Worm (Caenorhabditis elegans) whole organism, dauer: ENCODE measurements around the gene skr-18.

ENCODE experiments used
- unc-62 ChIP-seq: sonication (generic microtip); optimal IDR thresholded peaks from 2 replicates; lab custom pipeline; 2017; ENCODE audit warnings: missing biosample characterization, missing genetic modification reagents, missing genetic modification characterization

The skr-18 gene

DNA sequence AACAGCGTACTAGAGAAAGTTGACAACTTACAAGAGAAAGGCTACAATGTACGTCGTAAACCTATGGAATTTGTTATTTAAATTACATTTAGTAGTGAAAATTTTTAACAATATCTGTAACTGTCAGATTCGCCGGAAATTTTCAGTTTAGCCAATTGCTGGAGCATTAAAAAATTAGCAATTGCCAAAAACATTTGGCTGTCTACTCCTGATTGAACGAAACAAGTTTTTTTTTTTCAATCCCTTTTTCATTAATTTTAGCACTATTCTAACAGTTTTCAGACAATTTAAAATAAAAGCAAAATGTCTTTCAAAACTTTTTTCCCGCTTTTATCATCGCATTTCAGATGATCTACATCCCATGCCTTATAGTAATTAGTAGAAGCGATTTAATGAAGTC lies 38.3 kb downstream of the skr-18 start:
- no peak for TF ChIP-seq unc-62

DNA sequence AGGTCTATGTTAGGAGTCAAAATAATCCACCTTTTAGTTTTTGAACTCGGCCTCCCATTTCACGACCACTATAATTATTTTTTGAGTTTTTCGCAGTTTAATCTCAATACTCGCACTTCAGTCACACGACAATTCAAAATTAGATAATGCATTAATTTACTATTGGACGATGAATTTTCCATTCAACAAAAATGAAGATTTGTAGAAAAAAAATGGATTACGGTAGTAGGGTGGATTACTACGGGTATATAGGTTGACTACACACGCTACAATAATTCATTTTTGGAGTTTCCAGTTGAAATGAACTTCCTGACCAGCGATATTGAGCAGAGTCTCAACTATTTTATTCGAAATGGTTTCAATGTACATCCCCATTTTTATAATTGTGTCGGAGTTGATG lies 38.8 kb downstream of the skr-18 start, which contains the start of gene srt-23:
Gene srt-23, plus strand, starts transcription at position 301 of the 400 bp plus-strand sequence.
- no peak for TF ChIP-seq unc-62

DNA sequence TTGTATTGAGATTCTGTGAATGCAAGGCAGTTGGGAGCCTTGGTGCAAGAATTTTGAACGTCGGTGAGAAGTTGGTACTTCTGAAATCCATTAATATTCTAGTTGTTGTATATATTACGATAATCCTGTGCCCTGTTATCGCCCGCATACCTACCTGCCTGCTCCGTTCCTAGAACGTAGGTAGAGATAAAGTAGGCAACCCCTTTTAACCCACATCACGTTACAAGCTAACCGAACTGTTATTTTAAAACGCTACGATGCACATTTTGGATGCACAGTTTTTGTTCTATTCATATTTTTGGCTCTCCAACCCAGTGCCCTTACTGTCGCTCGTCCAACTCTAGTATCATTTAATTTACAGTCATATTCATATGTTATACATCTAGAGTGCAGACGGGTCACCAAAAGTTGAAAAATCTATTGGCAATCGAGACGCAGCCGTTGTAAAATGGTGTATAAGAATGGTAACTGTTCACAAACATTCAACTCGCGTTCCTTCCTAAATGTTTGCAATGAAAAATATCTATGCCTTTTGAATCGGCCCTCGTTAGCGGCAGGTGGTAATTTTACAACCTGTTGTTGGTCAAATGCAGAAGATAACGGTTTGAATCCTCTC lies 40.8 kb downstream of the skr-18 start:
- TF ChIP-seq unc-62 = no peak

DNA sequence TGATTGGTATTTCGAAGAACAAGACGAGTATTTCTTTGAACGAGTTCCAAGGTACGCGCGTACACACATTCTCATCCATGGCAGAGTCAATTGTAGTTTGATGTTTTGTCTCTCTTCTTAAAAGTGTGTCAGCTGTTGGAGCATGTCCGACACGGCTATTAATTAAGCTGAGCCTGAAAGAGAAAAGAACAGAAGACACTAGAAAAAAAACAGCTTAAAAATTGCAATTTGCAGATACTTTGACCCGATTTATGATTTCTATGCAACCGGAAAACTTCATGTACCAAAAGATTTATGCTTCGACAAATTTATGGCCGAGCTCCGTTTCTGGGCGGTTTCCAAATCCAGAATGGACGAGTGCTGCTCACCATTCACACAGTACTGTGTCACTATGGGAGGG lies 45.7 kb downstream of the skr-18 start:
- TF ChIP-seq unc-62 = no peak

DNA sequence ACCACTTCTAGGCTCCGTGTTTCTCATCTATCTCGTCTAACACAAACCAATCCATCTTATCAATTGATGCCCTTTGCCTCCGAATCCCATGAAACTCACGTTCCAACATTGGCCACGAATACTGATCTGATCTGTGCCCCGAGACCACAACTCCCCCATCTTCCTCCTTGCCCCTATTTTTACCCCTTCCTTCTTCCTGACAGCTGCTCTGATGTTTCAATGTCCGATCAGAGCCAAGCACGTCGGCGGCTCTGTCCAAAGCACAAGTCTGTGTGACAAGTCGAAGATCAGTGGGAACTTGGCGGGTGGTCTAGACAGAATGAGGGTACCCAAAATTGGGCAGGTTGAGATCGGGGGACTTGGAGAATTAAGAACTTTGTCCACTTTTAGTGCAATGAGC lies 48.9 kb downstream of the skr-18 start:
- no peak for TF ChIP-seq unc-62
